Worm (Caenorhabditis elegans): ENCODE results near the gene nep-25.

nep-25 gene

ce11 chrII:5820282-5820762, 21.7 kb upstream of the nep-25 start, which contains the start of gene ehs-1:
Gene ehs-1, plus strand, starts transcription at chrII:5820712.
- no peak for TF ChIP-seq him-1 (tag; optimal IDR thresholded peaks at IDR 0.05)
- TF ChIP-seq dao-5 (tag; optimal IDR thresholded peaks at IDR 0.05), result no peak
- TF ChIP-seq W03F9.2 (tag; optimal IDR thresholded peaks at IDR 0.05), result no peak

- no peak for TF ChIP-seq W03F9.2 (tag; optimal IDR thresholded peaks at IDR 0.05)
- no peak for TF ChIP-seq him-1 (tag; optimal IDR thresholded peaks at IDR 0.05)
- no peak for TF ChIP-seq dao-5 (tag; optimal IDR thresholded peaks at IDR 0.05)
These were observed 14.7 kb upstream of the nep-25 start, which contains the start of gene tbc-2 for ce11 chrII:5827364-5827763. Gene tbc-2, minus strand, starts transcription at chrII:5827443.

ce11 chrII:5828486-5828885, 13.6 kb upstream of the nep-25 start, which contains the start of gene ZK1248.11:
Gene ZK1248.11, minus strand, starts transcription at chrII:5828586.
- TF ChIP-seq dao-5 (tag; optimal IDR thresholded peaks at IDR 0.05), result no peak
- no peak for TF ChIP-seq W03F9.2 (tag; optimal IDR thresholded peaks at IDR 0.05)
- TF ChIP-seq him-1 (tag; optimal IDR thresholded peaks at IDR 0.05), result no peak

- TF ChIP-seq dao-5 (tag; optimal IDR thresholded peaks at IDR 0.05) (no peak), W03F9.2 (tag; optimal IDR thresholded peaks at IDR 0.05) (no peak)
These were observed 12.1 kb upstream of the nep-25 start, which contains the start of gene col-74 for ce11 chrII:5829940-5830424. Gene col-74, plus strand, starts transcription at chrII:5830374.

ce11 chrII:5831373-5831772, 10.7 kb upstream of the nep-25 start:
- TF ChIP-seq him-1 (tag; optimal IDR thresholded peaks at IDR 0.05) (no peak), dao-5 (tag; optimal IDR thresholded peaks at IDR 0.05) (no peak), W03F9.2 (tag; optimal IDR thresholded peaks at IDR 0.05) (no peak)

ce11 chrII:5833136-5833535, 8.9 kb upstream of the nep-25 start, which contains the start of gene gtap-1:
Gene gtap-1, minus strand, starts transcription at chrII:5833236.
- no peak for TF ChIP-seq W03F9.2 (tag; optimal IDR thresholded peaks at IDR 0.05)

ce11 chrII:5835146-5835545, 6.9 kb upstream of the nep-25 start:
- TF ChIP-seq W03F9.2 (tag; optimal IDR thresholded peaks at IDR 0.05), result no peak
- no peak for TF ChIP-seq dao-5 (tag; optimal IDR thresholded peaks at IDR 0.05)
- no peak for TF ChIP-seq him-1 (tag; optimal IDR thresholded peaks at IDR 0.05)

- TF ChIP-seq him-1 (tag; optimal IDR thresholded peaks at IDR 0.05) (no peak), W03F9.2 (tag; optimal IDR thresholded peaks at IDR 0.05) (peak; percentile 34)
These were observed 5.8 kb upstream of the nep-25 start, which contains the start of gene fzo-1 for ce11 chrII:5836153-5836719. Gene fzo-1, minus strand, starts transcription at chrII:5836203.

ce11 chrII:5838453-5838852, 3.6 kb upstream of the nep-25 start, which contains the start of gene ZK1248.15:
Gene ZK1248.15, minus strand, starts transcription at chrII:5838553.
- TF ChIP-seq him-1 (tag; optimal IDR thresholded peaks at IDR 0.05) (no peak), dao-5 (tag; optimal IDR thresholded peaks at IDR 0.05) (no peak), W03F9.2 (tag; optimal IDR thresholded peaks at IDR 0.05) (no peak)

ce11 chrII:5839227-5839626, 2.8 kb upstream of the nep-25 start, which contains the start of gene ZK1248.19:
Gene ZK1248.19, minus strand, starts transcription at chrII:5839414.
- no peak for TF ChIP-seq him-1 (tag; optimal IDR thresholded peaks at IDR 0.05)
- no peak for TF ChIP-seq dao-5 (tag; optimal IDR thresholded peaks at IDR 0.05)
- TF ChIP-seq W03F9.2 (tag; optimal IDR thresholded peaks at IDR 0.05), result peak; percentile 38

ce11 chrII:5841053-5841547, 940 bp upstream of the nep-25 start, which contains the start of gene lec-5:
Gene lec-5, minus strand, starts transcription at chrII:5841103.
- TF ChIP-seq dao-5 (tag; optimal IDR thresholded peaks at IDR 0.05) (no peak), him-1 (tag; optimal IDR thresholded peaks at IDR 0.05) (no peak), W03F9.2 (tag; optimal IDR thresholded peaks at IDR 0.05) (no peak)

ce11 chrII:5844694-5845129, 2.7 kb downstream of the nep-25 start:
- TF ChIP-seq dao-5 (tag; optimal IDR thresholded peaks at IDR 0.05) (peak; percentile 92), W03F9.2 (tag; optimal IDR thresholded peaks at IDR 0.05) (peak; percentile 97), him-1 (tag; optimal IDR thresholded peaks at IDR 0.05) (peak; percentile 99)

- TF ChIP-seq dao-5 (tag; optimal IDR thresholded peaks at IDR 0.05) (no peak), him-1 (tag; optimal IDR thresholded peaks at IDR 0.05) (no peak), W03F9.2 (tag; optimal IDR thresholded peaks at IDR 0.05) (no peak)
These were observed 3.4 kb downstream of the nep-25 start, which contains the start of the genes ZK1248.17 and H41C03.3 for ce11 chrII:5845441-5845840. Gene ZK1248.17, minus strand, starts transcription at chrII:5845541. Gene H41C03.3, plus strand, starts transcription at chrII:5845777.

- no peak for TF ChIP-seq dao-5 (tag; optimal IDR thresholded peaks at IDR 0.05)
- TF ChIP-seq him-1 (tag; optimal IDR thresholded peaks at IDR 0.05), result no peak
- no peak for TF ChIP-seq W03F9.2 (tag; optimal IDR thresholded peaks at IDR 0.05)
These were observed 4.1 kb downstream of the nep-25 start for ce11 chrII:5846181-5846580.

All from whole organism, L4/young adult.